Worm (Caenorhabditis elegans): ENCODE measurements around the gene rsef-1.

The rsef-1 gene

ce11 chrX:3061698-3062097, 2.5 kb upstream of the rsef-1 start:
- TF ChIP-seq snpc-4 (GFP tag; optimal IDR thresholded peaks at IDR 0.05) (no peak), snpc-4 (tag; optimal IDR thresholded peaks at IDR 0.05) (no peak), ama-1 (optimal IDR thresholded peaks at IDR 0.05) (no peak), ama-1 (GFP tag; optimal IDR thresholded peaks at IDR 0.05) (no peak), lag-1 (GFP tag; IDR thresholded peaks at IDR 0.05) (no peak), tbp1 (GFP tag; optimal IDR thresholded peaks at IDR 0.05) (no peak), lsy-27 (tag; optimal IDR thresholded peaks at IDR 0.05; ENCODE audit: borderline replicate concordance, insufficient read depth) (no peak), mxl-1 (tag; optimal IDR thresholded peaks at IDR 0.05) (no peak), somi-1 (GFP tag; optimal IDR thresholded peaks at IDR 0.05) (no peak), ceh-27 (GFP tag; optimal IDR thresholded peaks at IDR 0.05) (no peak), zfh-2 (GFP tag; conservative IDR thresholded peaks at IDR 0.05) (no peak), ccch-3 (GFP tag; optimal IDR thresholded peaks at IDR 0.05) (no peak), ZK185.1 (tag; optimal IDR thresholded peaks at IDR 0.05; ENCODE audit: poor library complexity, severe bottlenecking) (no peak), nhr-90 (tag; optimal IDR thresholded peaks at IDR 0.05) (no peak), lin-35 (GFP tag; optimal IDR thresholded peaks at IDR 0.05) (no peak), pbrm-1 (GFP tag; IDR thresholded peaks at IDR 0.05) (no peak), tbx-9 (tag; optimal IDR thresholded peaks at IDR 0.05; ENCODE audit: borderline replicate concordance) (no peak), dpl-1 (GFP tag; optimal IDR thresholded peaks at IDR 0.05) (no peak), nhr-27 (tag; optimal IDR thresholded peaks at IDR 0.05) (no peak)

DNA sequence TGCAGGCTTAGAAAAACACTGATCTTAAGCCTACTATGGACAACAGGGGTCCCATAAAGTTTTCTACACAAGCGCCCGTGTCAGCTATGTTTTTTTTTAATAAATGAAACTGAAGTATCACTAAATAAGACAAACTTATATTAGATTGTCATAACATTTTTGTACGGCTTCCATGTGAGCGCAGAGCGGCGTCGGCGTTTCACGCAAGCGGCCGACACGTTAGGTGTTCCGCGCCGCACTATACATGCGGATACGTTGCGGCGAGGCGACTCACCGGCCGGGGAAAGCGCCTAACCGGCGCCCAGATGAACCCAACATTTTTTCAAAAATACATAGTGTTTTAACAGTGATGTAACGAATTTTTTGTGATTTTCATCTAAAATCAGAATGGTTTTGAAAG, 1.5 kb downstream of the rsef-1 start:
- TF ChIP-seq snpc-1.1 (tag; optimal IDR thresholded peaks at IDR 0.05; ENCODE audit: insufficient read depth) (peak; percentile 5), zfh-2 (GFP tag; conservative IDR thresholded peaks at IDR 0.05) (peak; percentile 44; the same call in 1 of the 2 replicates), snpc-4 (GFP tag; optimal IDR thresholded peaks at IDR 0.05) (no peak), snpc-4 (tag; optimal IDR thresholded peaks at IDR 0.05) (peak in 2 of 4 experiments; percentile 34 to 70), pha-4 (tag; optimal IDR thresholded peaks at IDR 0.05) (no peak), cebp-2 (GFP tag; IDR thresholded peaks at IDR 0.05) (0 out of 2 replicates have a peak, but pooled peaks have one; percentile 29)

DNA sequence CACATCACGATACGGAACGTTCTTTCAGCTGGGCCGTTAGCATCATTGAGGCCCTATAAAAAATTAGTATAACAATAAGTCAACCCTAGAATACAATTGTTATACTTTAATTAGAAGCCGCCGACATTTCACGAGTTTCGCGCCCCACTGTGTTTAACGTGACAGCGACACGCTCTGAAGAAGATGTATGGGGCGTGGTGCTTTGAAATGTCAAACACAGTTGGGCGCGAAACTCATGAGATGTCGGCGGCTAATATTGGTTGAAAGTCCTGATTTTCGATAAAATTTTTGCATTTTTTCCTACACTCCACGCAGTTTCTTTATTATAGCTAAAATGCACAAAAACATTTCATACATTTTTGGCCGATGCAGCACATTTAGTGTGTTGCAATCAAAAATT, 3.1 kb downstream of the rsef-1 start:
- peak; percentile 71 for TF ChIP-seq snpc-4 (GFP tag; optimal IDR thresholded peaks at IDR 0.05)
- peak in 3 of 4 experiments; percentile 56 to 93 (median 87) for TF ChIP-seq snpc-4 (tag; optimal IDR thresholded peaks at IDR 0.05)
- no peak for TF ChIP-seq pha-4 (tag; optimal IDR thresholded peaks at IDR 0.05)
- peak; percentile 53 for TF ChIP-seq snpc-1.1 (tag; optimal IDR thresholded peaks at IDR 0.05; ENCODE audit: insufficient read depth)
- peak; percentile 23 for TF ChIP-seq snpc-3.4 (tag; optimal IDR thresholded peaks at IDR 0.05)
- TF ChIP-seq ztf-25 (GFP tag; IDR thresholded peaks at IDR 0.05): no peak
- no peak for TF ChIP-seq gei-17 (GFP tag; optimal IDR thresholded peaks at IDR 0.05)
- no peak for TF ChIP-seq unc-130 (GFP tag; optimal IDR thresholded peaks at IDR 0.05)
- TF ChIP-seq dox-1 (GFP tag; IDR thresholded peaks at IDR 0.05): no peak
- TF ChIP-seq F57C9.4 (tag; optimal IDR thresholded peaks at IDR 0.05): no peak
- no peak for TF ChIP-seq K12H6.12 (tag; optimal IDR thresholded peaks at IDR 0.05)
- no peak for TF ChIP-seq mes-4 (tag; optimal IDR thresholded peaks at IDR 0.05)

DNA sequence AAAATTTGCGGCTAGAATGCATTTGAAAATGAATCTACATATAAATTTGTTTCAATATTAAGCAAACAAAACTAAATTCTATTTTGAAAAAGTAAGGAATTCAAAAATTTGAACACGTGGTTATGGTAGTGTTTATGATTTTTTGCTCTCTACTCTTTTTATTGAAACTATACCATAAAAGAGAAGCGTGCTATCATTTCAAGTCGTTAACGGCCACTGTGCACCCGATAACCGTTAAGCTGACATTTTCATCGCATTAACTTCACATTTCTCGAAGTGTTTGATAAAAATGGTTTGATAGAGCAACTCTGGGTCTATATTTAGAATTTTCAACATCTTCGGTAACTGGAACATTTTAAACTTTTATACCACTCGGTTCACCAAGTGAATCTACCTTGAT, 4.4 kb downstream of the rsef-1 start, which contains the start of gene twk-26:
twk-26 (minus strand) TSS at position 23 of the 400 bp plus-strand sequence.
- TF ChIP-seq nhr-80 (tag; optimal IDR thresholded peaks at IDR 0.05): peak; percentile 53
- TF ChIP-seq mes-4 (tag; optimal IDR thresholded peaks at IDR 0.05): no peak

- no peak for TF ChIP-seq cebp-2 (GFP tag; IDR thresholded peaks at IDR 0.05)
- TF ChIP-seq zfh-2 (GFP tag; conservative IDR thresholded peaks at IDR 0.05): no peak
- TF ChIP-seq hmg-20 (GFP tag; IDR thresholded peaks at IDR 0.05): no peak
- no peak for TF ChIP-seq F57C9.4 (tag; optimal IDR thresholded peaks at IDR 0.05)
- no peak for TF ChIP-seq lin-40 (tag; optimal IDR thresholded peaks at IDR 0.05)
- TF ChIP-seq snpc-1.1 (tag; optimal IDR thresholded peaks at IDR 0.05; ENCODE audit: insufficient read depth): no peak
- TF ChIP-seq egl-44 (GFP tag; IDR thresholded peaks at IDR 0.05): no peak
- TF ChIP-seq aptf-2 (GFP tag; conservative IDR thresholded peaks at IDR 0.05): no peak
- no peak for TF ChIP-seq lin-26 (GFP tag; IDR thresholded peaks at IDR 0.05)
- TF ChIP-seq ZK185.1 (tag; optimal IDR thresholded peaks at IDR 0.05; ENCODE audit: poor library complexity, severe bottlenecking): no peak
- TF ChIP-seq Y67H2A.10 (GFP tag; conservative IDR thresholded peaks at IDR 0.05): no peak
- no peak for TF ChIP-seq tbp1 (GFP tag; optimal IDR thresholded peaks at IDR 0.05)
- TF ChIP-seq sea-2 (GFP tag; IDR thresholded peaks at IDR 0.05): no peak
- TF ChIP-seq ceh-58 (GFP tag; IDR thresholded peaks at IDR 0.05): no peak
- TF ChIP-seq unc-130 (GFP tag; optimal IDR thresholded peaks at IDR 0.05): no peak
- no peak for TF ChIP-seq mel-28 (tag; optimal IDR thresholded peaks at IDR 0.05; ENCODE audit: borderline replicate concordance)
- TF ChIP-seq lsy-27 (tag; optimal IDR thresholded peaks at IDR 0.05; ENCODE audit: borderline replicate concordance, insufficient read depth): no peak
- TF ChIP-seq xnd-1 (tag; optimal IDR thresholded peaks at IDR 0.05): no peak
These were observed 4.8 kb downstream of the rsef-1 start for ce11 chrX:3054394-3054793.

All from whole organism, young adult.